Worm (Caenorhabditis elegans): ENCODE results near the gene dlhd-1.

- no peak for TF ChIP-seq chd-7 (tag; optimal IDR thresholded peaks at IDR 0.05)
- no peak for TF ChIP-seq Y79H2A.3 (GFP tag; conservative IDR thresholded peaks at IDR 0.05)
- no peak for TF ChIP-seq ets-4 (GFP tag; optimal IDR thresholded peaks at IDR 0.05)
- no peak for TF ChIP-seq Y53F4B.3 (GFP tag; IDR thresholded peaks at IDR 0.05)
- no peak for TF ChIP-seq F37B4.10 (GFP tag; IDR thresholded peaks at IDR 0.05)
- no peak for TF ChIP-seq ceh-40 (GFP tag; IDR thresholded peaks at IDR 0.05)
Measured at ce11 chrII:1126472-1126871, 45.5 kb downstream of the dlhd-1 start.
